Worm (Caenorhabditis elegans) whole organism, mixed stage, embryonic: ENCODE data around the gene ttbk-2.1.
"Not testable (repeated sequence)": the region's sequence is repeated elsewhere in the genome, so short reads cannot be mapped to it uniquely, and the experiment has no call there.

Experiments used
- M03D4.4 ChIP-seq: sonication (generic microtip); optimal IDR thresholded peaks from 2 replicates; lab custom pipeline; 2017; ENCODE audit warnings: mild to moderate bottlenecking, missing genetic modification characterization, missing compliant biosample characterization
- bed-3 ChIP-seq: fragments of 200-800 bp; sonication (Bioruptor generic); optimal IDR thresholded peaks from 3 replicates; lab custom pipeline; 2018; ENCODE audit warnings: mild to moderate bottlenecking, missing genetic modification characterization, moderate library complexity, missing compliant biosample characterization
- blmp-1 ChIP-seq: fragments of 150-350 bp; optimal IDR thresholded peaks from 2 replicates; lab custom pipeline; 2014; ENCODE audit warnings: missing biosample characterization, missing genetic modification characterization
- ceh-39 ChIP-seq: fragments of 150-350 bp; optimal IDR thresholded peaks from 2 replicates; lab custom pipeline; 2014; ENCODE audit warnings: missing biosample characterization, missing genetic modification characterization
- ceh-43 ChIP-seq: fragments of 200-800 bp; sonication (Bioruptor generic); optimal IDR thresholded peaks from 2 replicates; lab custom pipeline; 2018; ENCODE audit warnings: mild to moderate bottlenecking, missing genetic modification characterization, moderate library complexity, missing compliant biosample characterization
- ceh-83 ChIP-seq: fragments of 200-800 bp; sonication (Bioruptor generic); optimal IDR thresholded peaks from 2 replicates; lab custom pipeline; 2018; ENCODE audit warnings: mild to moderate bottlenecking, missing genetic modification characterization, missing compliant biosample characterization
- cnd-1 ChIP-seq: fragments of 200-800 bp; sonication (Bioruptor generic); optimal IDR thresholded peaks from 2 replicates; lab custom pipeline; 2018; ENCODE audit warnings: mild to moderate bottlenecking, missing genetic modification characterization, missing compliant biosample characterization
- drap-1 ChIP-seq: fragments of 200-800 bp; sonication (Bioruptor generic); optimal IDR thresholded peaks from 3 replicates; lab custom pipeline; 2018; ENCODE audit warnings: mild to moderate bottlenecking, missing genetic modification characterization, missing compliant biosample characterization
- elt-1 ChIP-seq: sonication (generic microtip); optimal IDR thresholded peaks from 2 replicates; lab custom pipeline; 2017; ENCODE audit warnings: missing genetic modification characterization, mild to moderate bottlenecking, missing compliant biosample characterization, antibody characterized with exemption, moderate library complexity, borderline replicate concordance; ENCODE audit not compliant: insufficient read depth
- elt-3 ChIP-seq: fragments of 150-350 bp; optimal IDR thresholded peaks from 2 replicates; lab custom pipeline; 2014; ENCODE audit warnings: missing biosample characterization, missing genetic modification characterization
- flh-1 ChIP-seq: fragments of 200-800 bp; sonication (Bioruptor generic); optimal IDR thresholded peaks from 2 replicates; lab custom pipeline; 2018; ENCODE audit warnings: mild to moderate bottlenecking, missing genetic modification characterization, moderate library complexity, missing compliant biosample characterization
- ham-2 ChIP-seq: fragments of 200-800 bp; sonication (Bioruptor generic); optimal IDR thresholded peaks from 2 replicates; lab custom pipeline; 2018; ENCODE audit warnings: mild to moderate bottlenecking, missing genetic modification characterization, missing compliant biosample characterization
- hlh-1 ChIP-seq: fragments of 150-350 bp; optimal IDR thresholded peaks from 2 replicates; lab custom pipeline; 2014; ENCODE audit warnings: missing biosample characterization, missing genetic modification reagents, missing genetic modification characterization
- lin-13 ChIP-seq: fragments of 150-350 bp; optimal IDR thresholded peaks from 2 replicates; lab custom pipeline; 2014; ENCODE audit warnings: missing biosample characterization, missing genetic modification characterization
- lsy-2 ChIP-seq: fragments of 150-350 bp; optimal IDR thresholded peaks from 2 replicates; lab custom pipeline; 2014; ENCODE audit warnings: missing biosample characterization, missing genetic modification characterization
- mep-1 ChIP-seq: fragments of 150-350 bp; optimal IDR thresholded peaks from 2 replicates; lab custom pipeline; 2017; ENCODE audit warnings: missing biosample characterization, missing genetic modification reagents, missing genetic modification characterization, inconsistent platforms
- mls-2 ChIP-seq: sonication (generic microtip); optimal IDR thresholded peaks from 2 replicates; lab custom pipeline; 2016; ENCODE audit warnings: mild to moderate bottlenecking, missing genetic modification characterization, moderate library complexity, missing compliant biosample characterization
- nhr-12 ChIP-seq: fragments of 150-350 bp; optimal IDR thresholded peaks from 2 replicates; lab custom pipeline; 2014; ENCODE audit warnings: missing biosample characterization, missing genetic modification characterization
- nhr-2 ChIP-seq: fragments of 150-350 bp; optimal IDR thresholded peaks from 2 replicates; lab custom pipeline; 2014; ENCODE audit warnings: missing biosample characterization, missing genetic modification characterization
- nhr-237 ChIP-seq: fragments of 150-350 bp; optimal IDR thresholded peaks from 2 replicates; lab custom pipeline; 2014; ENCODE audit warnings: missing biosample characterization, missing genetic modification characterization
- nhr-28 ChIP-seq: fragments of 150-350 bp; optimal IDR thresholded peaks from 2 replicates; lab custom pipeline; 2014; ENCODE audit warnings: missing biosample characterization, missing genetic modification characterization
- nhr-76 ChIP-seq: sonication (generic microtip); optimal IDR thresholded peaks from 2 replicates; lab custom pipeline; 2017; ENCODE audit warnings: missing biosample characterization, missing genetic modification characterization
- pha-4 ChIP-seq: fragments of 150-350 bp; optimal IDR thresholded peaks from 2 replicates; lab custom pipeline; 2018; ENCODE audit warnings: missing biosample characterization, missing genetic modification reagents, missing genetic modification characterization
- sem-2 ChIP-seq: fragments of 200-800 bp; sonication (Bioruptor generic); optimal IDR thresholded peaks from 2 replicates; lab custom pipeline; 2018; ENCODE audit warnings: mild to moderate bottlenecking, missing genetic modification characterization, missing compliant biosample characterization
- sptf-1 ChIP-seq: sonication (generic microtip); optimal IDR thresholded peaks from 2 replicates; lab custom pipeline; 2017; ENCODE audit warnings: mild to moderate bottlenecking, missing genetic modification characterization, moderate library complexity, missing compliant biosample characterization
- tbx-8 ChIP-seq: fragments of 200-800 bp; sonication (Bioruptor generic); optimal IDR thresholded peaks from 2 replicates; lab custom pipeline; 2018; ENCODE audit warnings: mild to moderate bottlenecking, missing genetic modification characterization, moderate library complexity, missing compliant biosample characterization
- unc-39 ChIP-seq: fragments of 150-350 bp; optimal IDR thresholded peaks from 2 replicates; lab custom pipeline; 2014; ENCODE audit warnings: missing biosample characterization, missing genetic modification characterization
- zip-8 ChIP-seq: fragments of 150-350 bp; optimal IDR thresholded peaks from 2 replicates; lab custom pipeline; 2014; ENCODE audit warnings: missing biosample characterization, missing genetic modification characterization
- ztf-11 ChIP-seq: fragments of 150-350 bp; optimal IDR thresholded peaks from 2 replicates; lab custom pipeline; 2014; ENCODE audit warnings: missing biosample characterization, missing genetic modification characterization

ttbk-2.1 gene

DNA sequence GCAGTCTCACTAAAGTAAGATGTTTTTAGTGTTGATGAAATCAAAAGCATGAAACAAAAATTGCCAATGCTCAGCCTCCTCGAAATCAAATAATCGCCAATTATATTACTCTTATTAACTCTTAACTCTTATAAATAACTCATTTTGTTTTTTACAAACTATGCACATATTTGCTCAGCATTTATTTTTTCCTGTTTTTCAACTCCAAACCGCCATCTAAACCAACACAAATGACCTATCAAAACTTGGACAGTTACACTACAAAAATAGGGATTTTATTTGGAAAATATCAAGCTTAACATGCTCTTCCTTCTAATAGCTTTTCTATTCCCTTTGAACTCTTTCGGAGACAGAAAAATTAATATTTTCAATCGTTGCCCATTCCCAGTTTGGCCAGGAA lies 29.9 kb upstream of the ttbk-2.1 start, which contains the start of gene thn-6:
thn-6 (plus strand) TSS at position 301 of the 400 bp plus-strand sequence.
- TF ChIP-seq nhr-2 (tag; lab: Kevin White, UChicago), result no peak
- TF ChIP-seq ztf-11 (tag; lab: Kevin White, UChicago), result no peak

DNA sequence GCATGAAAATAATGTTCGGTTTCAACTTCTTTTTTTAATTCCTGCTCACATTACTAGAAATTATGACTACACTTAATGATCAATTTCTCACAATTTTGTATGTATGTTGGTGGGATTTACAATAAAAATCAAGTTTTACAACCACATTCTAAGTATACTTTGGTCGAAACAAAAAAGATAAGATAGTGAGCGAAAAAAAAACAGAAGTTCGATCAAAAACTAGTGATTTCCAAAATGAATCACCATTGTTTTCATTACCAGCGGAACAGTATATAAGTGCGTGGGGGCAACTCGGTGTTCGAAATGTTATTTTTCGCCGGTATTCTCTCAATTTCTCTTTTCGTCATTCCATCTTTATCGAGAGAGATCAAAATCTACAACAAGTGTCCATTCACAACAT lies 28.0 kb upstream of the ttbk-2.1 start, which contains the start of gene thn-5:
thn-5 (plus strand) TSS at position 301 of the 400 bp plus-strand sequence.
- no peak for TF ChIP-seq ceh-39 (tag; lab: Kevin White, UChicago)
- no peak for TF ChIP-seq lin-13 (tag; lab: Kevin White, UChicago)
- TF ChIP-seq zip-8 (tag; lab: Kevin White, UChicago), result no peak
- TF ChIP-seq bed-3 (GFP tag; lab: Kevin White, UChicago), result no peak
- TF ChIP-seq drap-1, result no peak
- TF ChIP-seq blmp-1 (tag; lab: Kevin White, UChicago), result no peak
- no peak for TF ChIP-seq nhr-237 (tag; lab: Kevin White, UChicago)
- TF ChIP-seq cnd-1 (tag; lab: Kevin White, UChicago), result no peak
- no peak for TF ChIP-seq hlh-1 (tag; lab: Kevin White, UChicago)
- TF ChIP-seq sem-2, result no peak
- TF ChIP-seq ceh-43 (GFP tag; lab: Kevin White, UChicago), result no peak
- no peak for TF ChIP-seq elt-1 (tag; lab: Kevin White, UChicago)
- no peak for TF ChIP-seq unc-39
- no peak for TF ChIP-seq nhr-76 (tag; lab: Kevin White, UChicago)
- TF ChIP-seq tbx-8 (GFP tag; lab: Kevin White, UChicago), result no peak

DNA sequence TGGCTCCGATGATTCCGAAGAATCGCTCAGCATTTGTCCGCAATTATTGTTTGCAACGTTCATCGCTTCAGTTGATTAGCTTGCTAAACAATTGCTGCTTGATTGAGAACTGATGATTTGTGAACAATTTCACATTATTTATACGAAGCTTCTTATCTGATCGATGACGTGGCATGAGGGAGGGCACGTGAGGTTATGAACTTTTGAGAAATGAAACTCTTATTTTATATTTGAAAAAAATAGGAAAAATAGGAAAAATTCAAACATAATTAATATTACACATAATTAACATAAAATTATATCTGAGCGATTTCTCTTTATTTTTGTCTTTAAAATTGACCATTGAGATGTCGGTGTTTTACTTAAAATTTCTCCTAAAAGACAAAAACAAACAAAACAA lies 3.8 kb upstream of the ttbk-2.1 start, which contains the start of gene F36H12.10:
F36H12.10 (minus strand) TSS at position 101 of the 400 bp plus-strand sequence.
- TF ChIP-seq pha-4 (tag; lab: Kevin White, UChicago); mep-1 (tag; lab: Kevin White, UChicago); nhr-12: not testable (repeated sequence)
- TF ChIP-seq, all 35 proteins: peak for 0; not testable (repeated sequence) for 35

DNA sequence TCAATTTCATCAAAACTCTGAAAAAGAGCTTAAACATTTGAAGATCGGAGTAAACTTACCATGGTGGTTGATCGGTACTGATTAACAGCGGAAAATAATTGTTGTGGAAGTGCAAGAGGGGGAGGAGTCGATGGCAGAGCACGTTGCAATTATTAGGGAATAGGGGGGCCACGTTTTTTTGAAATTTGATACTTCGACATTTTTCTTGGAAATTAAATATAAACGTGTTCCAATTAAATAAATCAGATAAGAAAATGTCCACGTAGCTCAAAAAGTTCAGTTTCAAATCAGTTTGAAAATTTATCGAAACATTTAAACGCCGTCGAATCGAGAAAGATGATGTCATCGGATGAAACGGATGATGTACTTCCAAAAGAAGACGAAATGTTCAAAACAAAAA lies 1.8 kb upstream of the ttbk-2.1 start, which contains the start of gene F36H12.9:
F36H12.9 (plus strand) TSS at position 301 of the 400 bp plus-strand sequence.
- not testable (repeated sequence) for TF ChIP-seq zip-8 (tag; lab: Kevin White, UChicago); bed-3 (GFP tag; lab: Kevin White, UChicago); nhr-237 (tag; lab: Kevin White, UChicago)

DNA sequence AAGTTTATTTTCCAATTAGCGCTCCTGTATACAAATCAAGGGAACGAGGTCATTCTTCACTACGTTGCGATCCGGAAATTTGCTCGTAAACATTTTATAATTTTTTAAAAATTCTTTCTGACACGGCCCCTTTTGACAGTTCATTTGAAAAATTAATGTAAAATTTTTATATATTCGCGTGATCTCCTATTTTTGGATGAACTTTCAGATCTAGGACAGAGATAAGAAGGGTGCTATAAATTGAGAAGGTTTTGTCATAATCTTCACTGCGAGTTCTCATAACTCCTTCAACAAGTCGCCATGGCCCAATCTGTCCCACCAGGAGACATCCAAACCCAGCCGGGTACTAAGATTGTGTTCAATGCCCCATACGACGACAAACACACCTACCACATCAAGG lies 1.8 kb downstream of the ttbk-2.1 start, which contains the start of gene msp-19:
msp-19 (plus strand) TSS at position 301 of the 400 bp plus-strand sequence.
- not testable (repeated sequence) for TF ChIP-seq mls-2, elt-1, nhr-2 (tag; lab: Kevin White, UChicago)

DNA sequence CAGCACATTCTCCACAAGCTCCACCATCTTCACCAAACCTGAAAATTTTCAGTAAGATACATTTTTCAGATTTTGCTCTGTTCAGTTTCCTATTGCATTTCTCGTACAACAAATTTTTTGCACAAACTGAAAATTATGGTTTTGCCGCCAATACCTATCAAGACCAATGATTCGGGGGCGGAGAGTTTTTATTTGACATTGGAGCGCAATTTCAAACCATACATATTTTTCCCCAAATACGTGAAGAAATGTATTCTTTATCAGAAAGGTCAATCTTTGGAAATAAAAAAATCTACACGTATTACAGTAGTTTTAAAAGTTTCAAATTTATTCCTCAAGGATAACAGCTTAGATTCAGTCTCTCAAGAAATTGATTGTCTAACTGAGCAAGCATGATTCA lies 8.0 kb downstream of the ttbk-2.1 start, which contains the start of gene F36H12.5:
F36H12.5 (plus strand) TSS at position 301 of the 400 bp plus-strand sequence.
- no peak for TF ChIP-seq ztf-11 (tag; lab: Kevin White, UChicago)
- TF ChIP-seq sem-2, result no peak
- TF ChIP-seq ceh-39 (tag; lab: Kevin White, UChicago), result no peak
- TF ChIP-seq nhr-28 (tag; lab: Kevin White, UChicago), result no peak
- TF ChIP-seq lsy-2 (tag; lab: Kevin White, UChicago), result no peak
- TF ChIP-seq M03D4.4 (tag; lab: Kevin White, UChicago), result no peak
- no peak for TF ChIP-seq elt-3
- no peak for TF ChIP-seq mls-2 (tag; lab: Kevin White, UChicago)
- TF ChIP-seq lin-13 (tag; lab: Kevin White, UChicago), result no peak
- no peak for TF ChIP-seq flh-1 (GFP tag; lab: Kevin White, UChicago)
- no peak for TF ChIP-seq ham-2

DNA sequence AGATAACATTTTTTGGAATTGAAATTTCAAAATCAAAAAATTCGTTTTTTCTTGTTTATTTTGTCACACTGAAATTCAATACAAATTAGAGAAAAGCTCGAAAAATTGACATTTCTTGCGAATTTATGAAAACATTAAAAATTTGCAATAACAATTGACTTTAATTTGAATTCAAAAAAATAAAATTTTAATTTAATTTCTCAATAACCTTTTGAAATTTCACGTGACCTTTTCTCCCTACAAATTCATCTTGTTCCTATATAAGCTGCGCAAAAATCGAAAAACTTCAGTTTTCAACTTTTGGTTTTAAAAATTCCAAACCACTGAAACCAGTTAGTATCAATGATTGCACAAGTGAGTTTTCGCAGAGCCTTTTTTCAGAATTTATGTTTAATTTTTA lies 10.3 kb downstream of the ttbk-2.1 start, which contains the start of gene F36H12.4:
F36H12.4 (plus strand) TSS at position 301 of the 400 bp plus-strand sequence.
- TF ChIP-seq lin-13 (tag; lab: Kevin White, UChicago) (no peak), ceh-43 (GFP tag; lab: Kevin White, UChicago) (no peak), flh-1 (GFP tag; lab: Kevin White, UChicago) (no peak), elt-1 (tag; lab: Kevin White, UChicago) (no peak), sptf-1 (tag; lab: Kevin White, UChicago) (no peak), M03D4.4 (tag; lab: Kevin White, UChicago) (no peak), pha-4 (tag; lab: Kevin White, UChicago) (no peak), unc-39 (no peak), ham-2 (no peak), ztf-11 (tag; lab: Kevin White, UChicago) (no peak), tbx-8 (GFP tag; lab: Kevin White, UChicago) (no peak), zip-8 (tag; lab: Kevin White, UChicago) (no peak), ceh-83 (GFP tag; lab: Kevin White, UChicago) (no peak), mep-1 (tag; lab: Kevin White, UChicago) (no peak), nhr-2 (tag; lab: Kevin White, UChicago) (no peak), mls-2 (tag; lab: Kevin White, UChicago) (no peak)
- TF ChIP-seq, all 35 proteins: peak for 0
